Worm (Caenorhabditis elegans) whole organism, L1 larva: ENCODE data around the gene F01D5.2.

Experiments used
- C04F5.9 ChIP-seq: sonication (generic microtip); optimal IDR thresholded peaks from 2 replicates; lab custom pipeline; 2016; ENCODE audit warnings: missing genetic modification characterization, missing compliant biosample characterization
- C34B4.2 ChIP-seq: sonication (generic microtip); optimal IDR thresholded peaks from 2 replicates; lab custom pipeline; 2017; ENCODE audit warnings: mild to moderate bottlenecking, missing genetic modification characterization, missing compliant biosample characterization
- F16B12.6 ChIP-seq: fragments of 150-350 bp; optimal IDR thresholded peaks from 2 replicates; lab custom pipeline; 2014; ENCODE audit warnings: missing biosample characterization, missing genetic modification characterization
- blmp-1 ChIP-seq: fragments of 150-350 bp; optimal IDR thresholded peaks from 2 replicates; lab custom pipeline; 2014; ENCODE audit warnings: missing biosample characterization, missing genetic modification characterization
- ceh-63 ChIP-seq: fragments of 200-800 bp; sonication (Bioruptor generic); optimal IDR thresholded peaks from 2 replicates; lab custom pipeline; 2018; ENCODE audit warnings: mild to moderate bottlenecking, missing genetic modification characterization, missing compliant biosample characterization
- ceh-82 ChIP-seq, 3 experiments: fragments of 150-350 bp in 1 of 3; sonication (generic microtip) in 2 of 3; optimal IDR thresholded peaks; 2 replicates each; lab custom pipeline; 2014 to 2017; ENCODE audit warnings: missing biosample characterization in 3 of 3, missing genetic modification characterization in 3 of 3
- ceh-90 ChIP-seq: sonication (generic microtip); optimal IDR thresholded peaks from 2 replicates; lab custom pipeline; 2016; ENCODE audit warnings: missing genetic modification characterization, missing compliant biosample characterization
- ces-1 ChIP-seq: fragments of 150-350 bp; optimal IDR thresholded peaks from 2 replicates; lab custom pipeline; 2014; ENCODE audit warnings: missing biosample characterization, missing genetic modification reagents, missing genetic modification characterization
- dpl-1 ChIP-seq, 3 experiments: fragments of 150-350 bp in 2 of 3; sonication (generic microtip) in 1 of 3; optimal IDR thresholded peaks; 2 replicates each; lab custom pipeline; 2014 to 2017; ENCODE audit warnings: missing biosample characterization in 3 of 3, missing genetic modification characterization in 3 of 3, missing genetic modification reagents in 3 of 3
- efl-1 ChIP-seq, 4 experiments: fragments of 150-350 bp; optimal IDR thresholded peaks in 3 of 4; peaks in 1 of 4; 1 replicate in 1 of 4; 2 replicates in 3 of 4; lab custom pipeline; 2014; ENCODE audit warnings: missing biosample characterization in 2 of 4, missing genetic modification characterization in 2 of 4, missing genetic modification reagents in 2 of 4
- egl-13 ChIP-seq: sonication (generic microtip); optimal IDR thresholded peaks from 2 replicates; lab custom pipeline; 2016; ENCODE audit warnings: missing genotype, missing genetic modification reagents, missing genetic modification characterization, missing compliant biosample characterization
- egl-27 ChIP-seq, 2 experiments: fragments of 150-350 bp in 1 of 2; sonication (generic microtip); optimal IDR thresholded peaks; 3 replicates each; lab custom pipeline; 2017 to 2018; ENCODE audit warnings: missing biosample characterization in 2 of 2, missing genetic modification characterization in 2 of 2, missing genetic modification reagents in 2 of 2
- fkh-10 ChIP-seq: sonication (generic microtip); optimal IDR thresholded peaks from 2 replicates; lab custom pipeline; 2017; ENCODE audit warnings: missing biosample characterization, missing genetic modification reagents, missing genetic modification characterization
- fkh-8 ChIP-seq: sonication (generic microtip); optimal IDR thresholded peaks from 2 replicates; lab custom pipeline; 2016; ENCODE audit warnings: mild to moderate bottlenecking, missing genetic modification characterization, missing compliant biosample characterization
- fos-1 ChIP-seq: fragments of 150-350 bp; optimal IDR thresholded peaks from 2 replicates; lab custom pipeline; 2014; ENCODE audit warnings: missing biosample characterization, missing genetic modification characterization
- hlh-4 ChIP-seq: sonication (generic microtip); optimal IDR thresholded peaks from 2 replicates; lab custom pipeline; 2016; ENCODE audit warnings: mild to moderate bottlenecking, missing genetic modification characterization, missing compliant biosample characterization
- hpl-2 ChIP-seq: fragments of 150-350 bp; optimal IDR thresholded peaks from 2 replicates; lab custom pipeline; 2014; ENCODE audit warnings: missing biosample characterization, missing genetic modification reagents, missing genetic modification characterization
- irx-1 ChIP-seq: sonication (generic microtip); optimal IDR thresholded peaks from 2 replicates; lab custom pipeline; 2016; ENCODE audit warnings: missing genetic modification characterization, missing compliant biosample characterization
- isw-1 ChIP-seq: fragments of 200-800 bp; sonication (Bioruptor generic); IDR thresholded peaks from 2 replicates; pipeline ENCODE4 v1.3.6; 2022; ENCODE audit warnings: missing genetic modification characterization, missing compliant biosample characterization
- lin-14 ChIP-seq: fragments of 200-800 bp; sonication (Bioruptor generic); optimal IDR thresholded peaks from 2 replicates; lab custom pipeline; 2018; ENCODE audit warnings: mild to moderate bottlenecking, missing genetic modification characterization, moderate library complexity, missing compliant biosample characterization
- lin-35 ChIP-seq, 2 experiments: fragments of 150-350 bp; optimal IDR thresholded peaks; 2 replicates each; lab custom pipeline; 2014; ENCODE audit warnings: missing biosample characterization in 2 of 2, missing genetic modification characterization in 2 of 2, missing genetic modification reagents in 2 of 2
- lin-39 ChIP-seq: fragments of 150-350 bp; optimal IDR thresholded peaks from 2 replicates; lab custom pipeline; 2014; ENCODE audit warnings: missing biosample characterization, missing genetic modification reagents, missing genetic modification characterization
- lir-3 ChIP-seq: sonication (generic microtip); optimal IDR thresholded peaks from 2 replicates; lab custom pipeline; 2016; ENCODE audit warnings: mild to moderate bottlenecking, missing genetic modification characterization, moderate library complexity, missing compliant biosample characterization; ENCODE audit not compliant: poor library complexity
- lsy-2 ChIP-seq, 2 experiments: fragments of 150-350 bp; optimal IDR thresholded peaks; 2 replicates each; lab custom pipeline; 2014; ENCODE audit warnings: missing biosample characterization in 2 of 2, missing genetic modification characterization in 2 of 2
- mdl-1 ChIP-seq, 2 experiments: fragments of 150-350 bp; optimal IDR thresholded peaks; 2 replicates each; lab custom pipeline; 2014 to 2017; ENCODE audit warnings: missing biosample characterization in 2 of 2, missing genetic modification characterization in 2 of 2, inconsistent platforms in 1 of 2
- mef-2 ChIP-seq: fragments of 150-350 bp; optimal IDR thresholded peaks from 2 replicates; lab custom pipeline; 2014; ENCODE audit warnings: missing biosample characterization, missing genetic modification characterization
- nhr-19 ChIP-seq: fragments of 200-800 bp; sonication (Bioruptor generic); conservative IDR thresholded peaks from 2 replicates; pipeline ENCODE4 v1.3.6; 2022; ENCODE audit warnings: missing genetic modification characterization, missing compliant biosample characterization
- nhr-20 ChIP-seq: sonication (generic microtip); optimal IDR thresholded peaks from 2 replicates; lab custom pipeline; 2016; ENCODE audit warnings: mild to moderate bottlenecking, missing genetic modification characterization, missing compliant biosample characterization
- nhr-237 ChIP-seq: fragments of 150-350 bp; optimal IDR thresholded peaks from 2 replicates; lab custom pipeline; 2014; ENCODE audit warnings: missing biosample characterization, missing genetic modification characterization
- nhr-28 ChIP-seq: fragments of 150-350 bp; optimal IDR thresholded peaks from 2 replicates; lab custom pipeline; 2014; ENCODE audit warnings: missing biosample characterization, missing genetic modification characterization
- nhr-47 ChIP-seq: sonication (generic microtip); optimal IDR thresholded peaks from 2 replicates; lab custom pipeline; 2016; ENCODE audit warnings: mild to moderate bottlenecking, missing genetic modification characterization, moderate library complexity, missing compliant biosample characterization
- nhr-71 ChIP-seq: sonication (generic microtip); optimal IDR thresholded peaks from 2 replicates; lab custom pipeline; 2016; ENCODE audit warnings: mild to moderate bottlenecking, missing genetic modification characterization, moderate library complexity, missing compliant biosample characterization
- nhr-77 ChIP-seq: fragments of 150-350 bp; optimal IDR thresholded peaks from 2 replicates; lab custom pipeline; 2014; ENCODE audit warnings: missing biosample characterization, missing genetic modification characterization
- nhr-84 ChIP-seq: sonication (generic microtip); optimal IDR thresholded peaks from 2 replicates; lab custom pipeline; 2017; ENCODE audit warnings: missing biosample characterization, missing genetic modification characterization
- nhr-85 ChIP-seq: sonication (generic microtip); peaks from one replicate; lab custom pipeline; 2016; ENCODE audit warnings: missing genetic modification characterization, inconsistent platforms, missing compliant biosample characterization
- rnt-1 ChIP-seq: sonication (generic microtip); optimal IDR thresholded peaks from 2 replicates; lab custom pipeline; 2016; ENCODE audit warnings: mild to moderate bottlenecking, missing genetic modification characterization, moderate library complexity, missing compliant biosample characterization
- snu-23 ChIP-seq: sonication (generic microtip); optimal IDR thresholded peaks from 2 replicates; lab custom pipeline; 2016; ENCODE audit warnings: missing genetic modification characterization, missing compliant biosample characterization
- swsn-7 ChIP-seq: sonication (generic microtip); optimal IDR thresholded peaks from 2 replicates; lab custom pipeline; 2016; ENCODE audit warnings: missing genetic modification characterization, missing compliant biosample characterization
- tbx-2 ChIP-seq: sonication (generic microtip); optimal IDR thresholded peaks from 2 replicates; lab custom pipeline; 2016; ENCODE audit warnings: missing genetic modification characterization, missing compliant biosample characterization
- unc-62 ChIP-seq: fragments of 150-350 bp; optimal IDR thresholded peaks from 2 replicates; lab custom pipeline; 2014; ENCODE audit warnings: missing biosample characterization, missing genetic modification reagents, missing genetic modification characterization
- unc-98 ChIP-seq: fragments of 200-800 bp; sonication (Bioruptor generic); IDR thresholded peaks from 2 replicates; pipeline ENCODE4 v1.3.6; 2022; ENCODE audit warnings: missing genetic modification characterization, missing compliant biosample characterization
- zag-1 ChIP-seq: fragments of 150-350 bp; optimal IDR thresholded peaks from 2 replicates; lab custom pipeline; 2014; ENCODE audit warnings: missing biosample characterization, missing genetic modification characterization
- zip-4 ChIP-seq: fragments of 200-800 bp; sonication (Bioruptor generic); optimal IDR thresholded peaks from 2 replicates; lab custom pipeline; 2018; ENCODE audit warnings: mild to moderate bottlenecking, missing genetic modification characterization, moderate library complexity, missing compliant biosample characterization
- ztf-11 ChIP-seq, 2 experiments: sonication (generic microtip); optimal IDR thresholded peaks; 2 replicates each; lab custom pipeline; 2016 to 2017; ENCODE audit warnings: missing genetic modification characterization in 2 of 2, missing biosample characterization in 1 of 2, missing compliant biosample characterization in 1 of 2

The F01D5.2 gene

ce11 chrII:14037484-14038303, 38.8 kb upstream of the F01D5.2 start:
- TF ChIP-seq irx-1 (tag; lab: Kevin White, UChicago): no peak
- TF ChIP-seq nhr-71 (tag; lab: Kevin White, UChicago): peak; percentile 55
- TF ChIP-seq nhr-19: 0 out of 2 replicates have a peak, but pooled peaks have one; percentile 14
- TF ChIP-seq ceh-82 (tag; optimal IDR thresholded peaks at IDR 0.05; lab: Kevin White, UChicago): peak in 2 of 3 experiments; percentile 1 to 22
- peak; percentile 31 for TF ChIP-seq nhr-20
- peak; percentile 33 for TF ChIP-seq nhr-85 (tag; lab: Kevin White, UChicago)
- TF ChIP-seq efl-1 (optimal IDR thresholded peaks at IDR 0.05; lab: Kevin White, UChicago): peak in 1 of 2 experiments; percentile 6
- TF ChIP-seq efl-1 (GFP tag; optimal IDR thresholded peaks at IDR 0.05 in 1 of 2; lab: Kevin White, UChicago): peak in 1 of 2 experiments; percentile 65
- peak; percentile 30 for TF ChIP-seq nhr-77 (tag; lab: Kevin White, UChicago)
- peak; percentile 27 for TF ChIP-seq nhr-47 (tag; lab: Kevin White, UChicago)
- TF ChIP-seq mdl-1 (tag; optimal IDR thresholded peaks at IDR 0.05; lab: Kevin White, UChicago): peak in 1 of 2 experiments; percentile 33
- no peak for TF ChIP-seq ztf-11 (tag; optimal IDR thresholded peaks at IDR 0.05; lab: Kevin White, UChicago)
- TF ChIP-seq ceh-63 (GFP tag; lab: Kevin White, UChicago): peak; percentile 35
- peak; percentile 55 for TF ChIP-seq fkh-8 (tag; lab: Kevin White, UChicago)
- TF ChIP-seq lin-35 (GFP tag; optimal IDR thresholded peaks at IDR 0.05; lab: Kevin White, UChicago): peak in 1 of 2 experiments; percentile 22
- no peak for TF ChIP-seq lir-3 (tag; lab: Kevin White, UChicago)
- no peak for TF ChIP-seq nhr-84 (tag; lab: Kevin White, UChicago)
- peak; percentile 60 for TF ChIP-seq lin-14
- no peak for TF ChIP-seq lin-39 (tag; lab: Kevin White, UChicago)
- TF ChIP-seq, all 84 proteins: peak for 13

- peak; percentile 87 for TF ChIP-seq fkh-10 (GFP tag; lab: Kevin White, UChicago)
- TF ChIP-seq nhr-19: 0 out of 2 replicates have a peak, but pooled peaks have one; percentile 8
- TF ChIP-seq nhr-20: peak; percentile 32
- no peak for TF ChIP-seq blmp-1
- TF ChIP-seq lir-3 (tag; lab: Kevin White, UChicago): no peak
- no peak for TF ChIP-seq zag-1 (tag; lab: Kevin White, UChicago)
- no peak for TF ChIP-seq nhr-84 (tag; lab: Kevin White, UChicago)
- peak; percentile 62 for TF ChIP-seq nhr-77 (tag; lab: Kevin White, UChicago)
- TF ChIP-seq ceh-90: no peak
- peak; percentile 27 for TF ChIP-seq irx-1 (tag; lab: Kevin White, UChicago)
- TF ChIP-seq unc-98 (GFP tag; lab: Robert Waterston, UW): no peak
- peak; percentile 34 for TF ChIP-seq snu-23
- TF ChIP-seq rnt-1: peak; percentile 7
- no peak for TF ChIP-seq fkh-8 (tag; lab: Kevin White, UChicago)
- no peak for TF ChIP-seq C34B4.2 (tag; lab: Kevin White, UChicago)
- TF ChIP-seq dpl-1 (GFP tag; optimal IDR thresholded peaks at IDR 0.05; lab: Kevin White, UChicago): peak in 1 of 3 experiments; percentile 16
- TF ChIP-seq F16B12.6: no peak
- TF ChIP-seq nhr-237 (tag; lab: Kevin White, UChicago): no peak
- TF ChIP-seq egl-13: peak; percentile 64
- no peak for TF ChIP-seq hlh-4 (tag; lab: Kevin White, UChicago)
- peak; percentile 2 to 44 for TF ChIP-seq lsy-2 (tag; optimal IDR thresholded peaks at IDR 0.05; lab: Kevin White, UChicago)
- peak in 1 of 2 experiments; percentile 9 for TF ChIP-seq lin-35 (GFP tag; optimal IDR thresholded peaks at IDR 0.05; lab: Kevin White, UChicago)
- peak; percentile 20 for TF ChIP-seq zip-4
- TF ChIP-seq C04F5.9 (tag; lab: Kevin White, UChicago): no peak
- no peak for TF ChIP-seq egl-27 (tag; optimal IDR thresholded peaks at IDR 0.05; lab: Kevin White, UChicago)
- TF ChIP-seq hpl-2 (GFP tag; lab: Kevin White, UChicago): no peak
- TF ChIP-seq unc-62 (GFP tag; lab: Kevin White, UChicago): no peak
- TF ChIP-seq isw-1 (GFP tag; lab: Robert Waterston, UW): no peak; the same call in 1 of the 2 replicates
- TF ChIP-seq tbx-2 (tag; lab: Kevin White, UChicago): peak; percentile 70
- TF ChIP-seq mef-2 (tag; lab: Kevin White, UChicago): no peak
- TF ChIP-seq ces-1 (GFP tag; lab: Kevin White, UChicago): no peak
- TF ChIP-seq swsn-7: peak; percentile 40
- no peak for TF ChIP-seq efl-1 (optimal IDR thresholded peaks at IDR 0.05; lab: Kevin White, UChicago)
- TF ChIP-seq efl-1 (GFP tag; optimal IDR thresholded peaks at IDR 0.05 in 1 of 2; lab: Kevin White, UChicago): peak in 1 of 2 experiments; percentile 6
- peak in 1 of 3 experiments; percentile 51 for TF ChIP-seq ceh-82 (tag; optimal IDR thresholded peaks at IDR 0.05; lab: Kevin White, UChicago)
- TF ChIP-seq fos-1: no peak
- no peak for TF ChIP-seq nhr-28
- peak; percentile 62 for TF ChIP-seq nhr-47 (tag; lab: Kevin White, UChicago)
These were observed 38.0 kb upstream of the F01D5.2 start for ce11 chrII:14036724-14037483.
